Fruit fly (Drosophila melanogaster) whole organism, embryonic: ENCODE results near the gene CG8349.
A peak's percentile ranks its signal among the peaks of the same experiment; 100 is the strongest.

Source experiments
- ATbp ChIP-seq: fragments of 200-800 bp; sonication (Bioruptor generic); optimal IDR thresholded peaks from 2 replicates; lab custom pipeline; 2017; ENCODE audit warnings: missing biosample characterization, mild to moderate bottlenecking, missing genetic modification characterization, missing genetic modification reagents
- Adf1 ChIP-seq: fragments of 200-800 bp; sonication (Bioruptor generic); IDR thresholded peaks from 2 replicates; pipeline ENCODE4 v1.3.6; 2022; ENCODE audit warnings: missing biosample characterization, missing genetic modification characterization
- Antp ChIP-seq: fragments of 200-800 bp; sonication (Bioruptor generic); optimal IDR thresholded peaks from 3 replicates; lab custom pipeline; 2016; ENCODE audit warnings: missing biosample characterization, missing genetic modification characterization
- CG10366 ChIP-seq: fragments of 200-800 bp; sonication (Bioruptor generic); IDR thresholded peaks from 2 replicates; pipeline ENCODE4 v1.3.6; 2022; ENCODE audit warnings: missing biosample characterization, missing genetic modification characterization
- CG11560 ChIP-seq: fragments of 200-800 bp; sonication (Bioruptor generic); IDR thresholded peaks from 3 replicates; pipeline ENCODE4 v1.3.6; 2022; ENCODE audit warnings: missing biosample characterization, missing genetic modification characterization
- CG12104 ChIP-seq: fragments of 200-800 bp; sonication (Bioruptor generic); optimal IDR thresholded peaks from 3 replicates; lab custom pipeline; 2016; ENCODE audit warnings: missing biosample characterization, missing genetic modification characterization
- CG12236 ChIP-seq: fragments of 200-800 bp; sonication (Bioruptor generic); optimal IDR thresholded peaks from 2 replicates; lab custom pipeline; 2016; ENCODE audit warnings: missing biosample characterization, missing genetic modification characterization
- CG14441 ChIP-seq: fragments of 200-800 bp; sonication (Bioruptor generic); IDR thresholded peaks from 2 replicates; pipeline ENCODE4 v1.3.6; 2022; ENCODE audit warnings: missing biosample characterization, missing genetic modification characterization
- CG15011 ChIP-seq: fragments of 200-800 bp; sonication (Bioruptor generic); optimal IDR thresholded peaks from 3 replicates; lab custom pipeline; 2018; ENCODE audit warnings: missing biosample characterization, mild to moderate bottlenecking, missing genetic modification characterization
- CG15514 ChIP-seq: fragments of 200-800 bp; sonication (Bioruptor generic); optimal IDR thresholded peaks from 3 replicates; lab custom pipeline; 2017; ENCODE audit warnings: missing biosample characterization, missing genetic modification characterization, mild to moderate bottlenecking, moderate library complexity, missing genetic modification reagents
- CG17568 ChIP-seq: fragments of 200-800 bp; sonication (Bioruptor generic); optimal IDR thresholded peaks from 2 replicates; lab custom pipeline; 2018; ENCODE audit warnings: missing biosample characterization, mild to moderate bottlenecking, missing genetic modification characterization, moderate library complexity
- CG17802 ChIP-seq: fragments of 200-800 bp; sonication (Bioruptor generic); optimal IDR thresholded peaks from 2 replicates; lab custom pipeline; 2018; ENCODE audit warnings: missing biosample characterization, mild to moderate bottlenecking, missing genetic modification characterization, moderate library complexity
- CG18262 ChIP-seq: fragments of 200-800 bp; optimal IDR thresholded peaks from 3 replicates; lab custom pipeline; 2019; ENCODE audit warnings: missing biosample characterization, mild to moderate bottlenecking, missing genetic modification characterization, moderate library complexity
- CG18599 ChIP-seq: fragments of 200-800 bp; sonication (Bioruptor generic); optimal IDR thresholded peaks from 3 replicates; lab custom pipeline; 2017; ENCODE audit warnings: missing biosample characterization, missing genetic modification characterization, mild to moderate bottlenecking, moderate library complexity, missing genetic modification reagents
- CG18764 ChIP-seq: fragments of 200-800 bp; sonication (Bioruptor generic); optimal IDR thresholded peaks from 3 replicates; lab custom pipeline; 2016; ENCODE audit warnings: missing biosample characterization, missing genetic modification characterization
- CG30020 ChIP-seq: fragments of 200-800 bp; optimal IDR thresholded peaks from 2 replicates; lab custom pipeline; 2019; ENCODE audit warnings: missing biosample characterization, mild to moderate bottlenecking, missing genetic modification characterization, moderate library complexity
- CG32772 ChIP-seq: fragments of 200-800 bp; sonication (Bioruptor generic); IDR thresholded peaks from 2 replicates; pipeline ENCODE4 v1.3.6; 2022; ENCODE audit warnings: missing biosample characterization, missing genetic modification characterization
- CG4820 ChIP-seq: fragments of 200-800 bp; sonication (Bioruptor generic); optimal IDR thresholded peaks from 3 replicates; lab custom pipeline; 2016; ENCODE audit warnings: missing biosample characterization, missing genetic modification characterization
- CG4854 ChIP-seq: fragments of 200-800 bp; sonication (Bioruptor generic); optimal IDR thresholded peaks from 2 replicates; lab custom pipeline; 2016; ENCODE audit warnings: missing biosample characterization, missing genetic modification characterization, inconsistent platforms
- CG6854 ChIP-seq: fragments of 200-800 bp; sonication (Bioruptor generic); optimal IDR thresholded peaks from 3 replicates; lab custom pipeline; 2017; ENCODE audit warnings: missing biosample characterization, mild to moderate bottlenecking, missing genetic modification characterization
- CTCF ChIP-seq: fragments of 200-800 bp; sonication (Bioruptor generic); optimal IDR thresholded peaks from 2 replicates; lab custom pipeline; 2017; ENCODE audit warnings: missing biosample characterization, mild to moderate bottlenecking, missing genetic modification characterization, moderate library complexity
- CoRest ChIP-seq: fragments of 200-800 bp; sonication (Bioruptor generic); optimal IDR thresholded peaks from 3 replicates; lab custom pipeline; 2018; ENCODE audit warnings: missing biosample characterization, mild to moderate bottlenecking, missing genetic modification characterization, moderate library complexity
- Dip3 ChIP-seq: fragments of 200-800 bp; sonication (Bioruptor generic); optimal IDR thresholded peaks from 3 replicates; lab custom pipeline; 2016; ENCODE audit warnings: missing biosample characterization, missing genetic modification characterization
- Doc2 ChIP-seq: fragments of 200-800 bp; sonication (Bioruptor generic); IDR thresholded peaks from 2 replicates; pipeline ENCODE4 v1.3.6; 2022; ENCODE audit warnings: missing biosample characterization, missing genetic modification characterization
- E2f1 ChIP-seq: fragments of 200-800 bp; sonication (Bioruptor generic); IDR thresholded peaks from 2 replicates; pipeline ENCODE4 v1.3.6; 2022; ENCODE audit warnings: missing biosample characterization, missing genetic modification characterization
- Fer1 ChIP-seq: fragments of 200-800 bp; sonication (Bioruptor generic); optimal IDR thresholded peaks from 2 replicates; lab custom pipeline; 2017; ENCODE audit warnings: missing biosample characterization, mild to moderate bottlenecking, missing genetic modification characterization
- GATAe ChIP-seq: fragments of 200-800 bp; sonication (Bioruptor generic); conservative IDR thresholded peaks from 2 replicates; pipeline ENCODE4 v1.3.6; 2022; ENCODE audit warnings: missing biosample characterization, missing genetic modification characterization
- HmgZ ChIP-seq: fragments of 200-800 bp; sonication (Bioruptor generic); optimal IDR thresholded peaks from 2 replicates; lab custom pipeline; 2018; ENCODE audit warnings: missing biosample characterization, mild to moderate bottlenecking, missing genetic modification characterization
- Lpt ChIP-seq: fragments of >200 bp; optimal IDR thresholded peaks from 2 replicates; lab custom pipeline; 2018; ENCODE audit warnings: missing biosample characterization, missing genetic modification characterization
- Med ChIP-seq: fragments of 200-800 bp; sonication (Bioruptor generic); peaks from one replicate; lab custom pipeline; 2016; ENCODE audit warnings: missing biosample characterization, missing genetic modification characterization, mild to moderate bottlenecking, inconsistent platforms, moderate library complexity
- Oli ChIP-seq: fragments of 200-800 bp; sonication (Bioruptor generic); optimal IDR thresholded peaks from 2 replicates; lab custom pipeline; 2018; ENCODE audit warnings: missing biosample characterization, mild to moderate bottlenecking, missing genetic modification characterization, moderate library complexity
- Stat92E ChIP-seq, 3 experiments: fragments of >200 bp in 2 of 3; fragments of 200-800 bp in 1 of 3; sonication (Bioruptor generic) in 1 of 3; optimal IDR thresholded peaks; 2 replicates each; lab custom pipeline; 2017 to 2019; ENCODE audit warnings: missing biosample characterization in 3 of 3, missing genetic modification characterization in 3 of 3, mild to moderate bottlenecking in 1 of 3, moderate library complexity in 1 of 3
- Trl ChIP-seq, 3 experiments: fragments of >200 bp in 2 of 3; fragments of 200-800 bp in 1 of 3; sonication (Bioruptor generic) in 1 of 3; optimal IDR thresholded peaks; 2 replicates in 1 of 3; 3 replicates in 2 of 3; lab custom pipeline; 2016 to 2017; ENCODE audit warnings: missing biosample characterization in 1 of 3, missing genetic modification characterization in 1 of 3
- Usf ChIP-seq: fragments of 200-800 bp; sonication (Bioruptor generic); optimal IDR thresholded peaks from 2 replicates; lab custom pipeline; 2017; ENCODE audit warnings: missing genotype, missing biosample characterization, missing genetic modification characterization
- Vsx1 ChIP-seq: fragments of 200-800 bp; sonication (Bioruptor generic); optimal IDR thresholded peaks from 2 replicates; lab custom pipeline; 2017; ENCODE audit warnings: missing biosample characterization, mild to moderate bottlenecking, missing genetic modification characterization, missing genetic modification reagents
- ash1 ChIP-seq: fragments of 200-800 bp; sonication (Bioruptor generic); optimal IDR thresholded peaks from 2 replicates; lab custom pipeline; 2018; ENCODE audit warnings: missing biosample characterization, mild to moderate bottlenecking, missing genetic modification characterization
- chinmo ChIP-seq: fragments of 200-800 bp; sonication (Bioruptor generic); IDR thresholded peaks from 4 replicates; pipeline ENCODE4 v1.3.6; 2022; ENCODE audit warnings: missing biosample characterization, missing genetic modification characterization; ENCODE audit not compliant: partially characterized antibody
- dati ChIP-seq: fragments of 200-800 bp; sonication (Bioruptor generic); IDR thresholded peaks from 2 replicates; pipeline ENCODE4 v1.3.6; 2022; ENCODE audit warnings: missing biosample characterization, missing genetic modification characterization
- dm ChIP-seq: fragments of 200-800 bp; sonication (Bioruptor generic); optimal IDR thresholded peaks from 3 replicates; lab custom pipeline; 2016; ENCODE audit warnings: missing biosample characterization, missing genetic modification characterization
- dpn ChIP-seq, 2 experiments: fragments of 200-800 bp; sonication (Bioruptor generic); optimal IDR thresholded peaks; 3 replicates each; lab custom pipeline; 2016; ENCODE audit warnings: missing biosample characterization in 2 of 2, missing genetic modification characterization in 2 of 2
- fd64A ChIP-seq: fragments of 200-800 bp; sonication (Bioruptor generic); optimal IDR thresholded peaks from 3 replicates; lab custom pipeline; 2018; ENCODE audit warnings: missing biosample characterization, mild to moderate bottlenecking, missing genetic modification characterization
- inv ChIP-seq: fragments of 200-800 bp; sonication (Bioruptor generic); IDR thresholded peaks from 2 replicates; pipeline ENCODE4 v1.3.6; 2022; ENCODE audit warnings: missing biosample characterization, missing genetic modification characterization; ENCODE audit not compliant: partially characterized antibody
- kah ChIP-seq: fragments of 200-800 bp; sonication (Bioruptor generic); optimal IDR thresholded peaks from 2 replicates; lab custom pipeline; 2018; ENCODE audit warnings: missing biosample characterization, mild to moderate bottlenecking, missing genetic modification characterization
- mam ChIP-seq: fragments of 200-800 bp; sonication (Bioruptor generic); optimal IDR thresholded peaks from 3 replicates; lab custom pipeline; 2016; ENCODE audit warnings: missing biosample characterization, missing genetic modification characterization
- oc ChIP-seq: fragments of 200-800 bp; sonication (Bioruptor generic); optimal IDR thresholded peaks from 2 replicates; lab custom pipeline; 2018; ENCODE audit warnings: missing biosample characterization, mild to moderate bottlenecking, missing genetic modification characterization, moderate library complexity
- pros ChIP-seq: fragments of 200-800 bp; sonication (Bioruptor generic); optimal IDR thresholded peaks from 3 replicates; lab custom pipeline; 2019; ENCODE audit warnings: missing biosample characterization, mild to moderate bottlenecking, missing genetic modification characterization, moderate library complexity
- run ChIP-seq: fragments of 200-800 bp; sonication (Bioruptor generic); optimal IDR thresholded peaks from 3 replicates; lab custom pipeline; 2018; ENCODE audit warnings: missing biosample characterization, mild to moderate bottlenecking, missing genetic modification characterization
- shn ChIP-seq: fragments of 200-800 bp; sonication (Bioruptor generic); optimal IDR thresholded peaks from 3 replicates; lab custom pipeline; 2016; ENCODE audit warnings: missing biosample characterization, missing genetic modification characterization
- tap ChIP-seq: fragments of 200-800 bp; optimal IDR thresholded peaks from 3 replicates; lab custom pipeline; 2019; ENCODE audit warnings: missing biosample characterization, mild to moderate bottlenecking, missing genetic modification characterization, moderate library complexity
- toy ChIP-seq: fragments of 200-800 bp; sonication (Bioruptor generic); IDR thresholded peaks from 2 replicates; pipeline ENCODE4 v1.3.6; 2022; ENCODE audit warnings: missing biosample characterization, missing genetic modification characterization
- wek ChIP-seq: fragments of 200-800 bp; sonication (Bioruptor generic); optimal IDR thresholded peaks from 3 replicates; lab custom pipeline; 2018; ENCODE audit warnings: missing biosample characterization, mild to moderate bottlenecking, missing genetic modification characterization, moderate library complexity
- zfh2 ChIP-seq: fragments of 200-800 bp; sonication (Bioruptor generic); optimal IDR thresholded peaks from 2 replicates; lab custom pipeline; 2016; ENCODE audit warnings: missing biosample characterization, missing genetic modification characterization

Gene CG8349

DNA sequence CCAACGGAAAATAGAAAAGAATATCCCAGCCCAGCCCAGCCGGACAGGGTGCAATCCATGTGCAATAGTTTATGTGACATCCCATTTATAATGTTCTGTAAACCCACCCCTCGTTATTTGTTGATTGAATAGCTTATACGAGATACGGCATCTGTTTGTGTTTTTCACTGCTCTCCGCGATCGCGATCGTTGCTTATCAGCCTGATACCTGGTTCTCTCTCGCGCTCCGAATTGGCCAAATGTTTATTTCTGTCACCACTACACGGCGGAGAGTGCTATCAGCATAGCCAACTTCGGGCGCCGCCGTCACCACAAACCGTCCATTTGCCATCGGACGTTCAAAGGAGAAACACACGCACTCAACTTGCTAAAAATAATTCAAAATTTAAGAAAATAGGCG is 1.7 kb upstream of the CG8349 start, which contains the start of gene CG8353 (continued):
- TF ChIP-seq CG12236 (GFP tag; lab: Kevin White, UChicago) (no peak), CG18262 (tag; lab: Kevin White, UChicago) (no peak), CG4854 (GFP tag; lab: Kevin White, UChicago) (no peak), mam (GFP tag; lab: Kevin White, UChicago) (no peak), CG32772 (GFP tag; lab: Robert Waterston, UW) (no peak), dati (GFP tag; lab: Robert Waterston, UW) (no peak), oc (tag; lab: Kevin White, UChicago) (no peak), Lpt (GFP tag; lab: Kevin White, UChicago) (no peak), fd64A (no peak), HmgZ (tag; lab: Kevin White, UChicago) (peak; percentile 52), CG4820 (GFP tag; lab: Kevin White, UChicago) (no peak), Antp (no peak), wek (peak; percentile 71), Fer1 (GFP tag; lab: Kevin White, UChicago) (no peak), kah (no peak), CTCF (GFP tag; lab: Kevin White, UChicago) (no peak), CG6854 (GFP tag; lab: Kevin White, UChicago) (peak; percentile 27), CG18599 (GFP tag; lab: Kevin White, UChicago) (no peak), GATAe (GFP tag; lab: Robert Waterston, UW) (peak; percentile 54; the same call in 1 of the 2 replicates), CG10366 (no peak), Vsx1 (GFP tag; lab: Kevin White, UChicago) (no peak), chinmo (GFP tag; lab: Robert Waterston, UW) (no peak), CG15514 (GFP tag; lab: Kevin White, UChicago) (no peak), CG11560 (tag; lab: Robert Waterston, UW) (no peak), Usf (GFP tag; lab: Kevin White, UChicago) (no peak), ash1 (GFP tag; lab: Kevin White, UChicago) (no peak), inv (no peak), CG12104 (no peak), CoRest (tag; lab: Kevin White, UChicago) (no peak), dpn (GFP tag; optimal IDR thresholded peaks at IDR 0.05; lab: Kevin White, UChicago) (no peak), ATbp (GFP tag; lab: Kevin White, UChicago) (no peak), Dip3 (GFP tag; lab: Kevin White, UChicago) (no peak), shn (GFP tag; lab: Kevin White, UChicago) (no peak), Oli (no peak), CG15011 (GFP tag; lab: Kevin White, UChicago) (no peak), Doc2 (GFP tag; lab: Robert Waterston, UW) (no peak), CG30020 (tag; lab: Kevin White, UChicago) (no peak), CG14441 (no peak), CG17802 (no peak), dm (GFP tag; lab: Kevin White, UChicago) (no peak), run (tag; lab: Kevin White, UChicago) (no peak), Adf1 (peak; percentile 42; the same call in 1 of the 2 replicates), Stat92E (GFP tag; optimal IDR thresholded peaks at IDR 0.05; lab: Kevin White, UChicago) (no peak), zfh2 (GFP tag; lab: Kevin White, UChicago) (no peak), Med (GFP tag; lab: Kevin White, UChicago) (peak; percentile 50), Trl (optimal IDR thresholded peaks at IDR 0.05; lab: Kevin White, UChicago) (peak in 1 of 2 experiments; percentile 62), Trl (GFP tag; optimal IDR thresholded peaks at IDR 0.05; lab: Kevin White, UChicago) (no peak), pros (GFP tag; lab: Kevin White, UChicago) (peak; percentile 33), E2f1 (GFP tag; lab: Robert Waterston, UW) (no peak), tap (no peak), toy (GFP tag; lab: Robert Waterston, UW) (no peak), CG18764 (GFP tag; lab: Kevin White, UChicago) (no peak), CG17568 (GFP tag; lab: Kevin White, UChicago) (no peak)
